Fruit fly (Drosophila melanogaster) Kc167 (cell line): ENCODE measurements around the gene CG18473.

ENCODE experiments used
- Myc ChIP-seq: fragments of >200 bp; optimal IDR thresholded peaks from 2 replicates; lab custom pipeline; 2017; ENCODE audit warnings: missing external identifiers
- Sin3A ChIP-seq: fragments of >200 bp; optimal IDR thresholded peaks from 2 replicates; lab custom pipeline; 2018; ENCODE audit warnings: missing external identifiers
- h ChIP-seq: fragments of >200 bp; optimal IDR thresholded peaks from 3 replicates; lab custom pipeline; 2018; ENCODE audit warnings: missing external identifiers
- insv ChIP-seq: fragments of >200 bp; optimal IDR thresholded peaks from 3 replicates; lab custom pipeline; 2018; ENCODE audit warnings: missing external identifiers
- psq ChIP-seq: fragments of >200 bp; optimal IDR thresholded peaks from 2 replicates; lab custom pipeline; 2017; ENCODE audit warnings: missing external identifiers

dm6 chr3R:9399951-9400392, 36.9 kb downstream of the CG18473 start, which contains the start of gene CG34117:
- TF ChIP-seq psq (lab: Kevin White, UChicago) = no peak
- no peak for TF ChIP-seq Myc (lab: Kevin White, UChicago)
- TF ChIP-seq Sin3A (lab: Kevin White, UChicago) = no peak
- no peak for TF ChIP-seq h
- no peak for TF ChIP-seq insv (lab: Kevin White, UChicago)
